Worm (Caenorhabditis elegans) whole organism, L1 larva: Measurements from ENCODE around the gene C37C3.18.

Experiments
- ama-1 ChIP-seq: fragments of 150-350 bp; optimal IDR thresholded peaks from 2 replicates; lab custom pipeline; 2014
- dpl-1 ChIP-seq, 3 experiments: fragments of 150-350 bp in 2 of 3; sonication (generic microtip) in 1 of 3; optimal IDR thresholded peaks; 2 replicates each; lab custom pipeline; 2014 to 2017; ENCODE audit warnings: missing biosample characterization in 3 of 3, missing genetic modification characterization in 3 of 3, missing genetic modification reagents in 3 of 3
- fos-1 ChIP-seq: fragments of 150-350 bp; optimal IDR thresholded peaks from 2 replicates; lab custom pipeline; 2014; ENCODE audit warnings: missing biosample characterization, missing genetic modification characterization
- lin-39 ChIP-seq: fragments of 150-350 bp; optimal IDR thresholded peaks from 2 replicates; lab custom pipeline; 2014; ENCODE audit warnings: missing biosample characterization, missing genetic modification reagents, missing genetic modification characterization
- nhr-77 ChIP-seq: fragments of 150-350 bp; optimal IDR thresholded peaks from 2 replicates; lab custom pipeline; 2014; ENCODE audit warnings: missing biosample characterization, missing genetic modification characterization
- snpc-4 ChIP-seq: fragments of 150-350 bp; optimal IDR thresholded peaks from 2 replicates; lab custom pipeline; 2014; ENCODE audit warnings: missing biosample characterization, missing genetic modification characterization

ce11 chrV:7814601-7815000, 40.2 kb upstream of the C37C3.18 start, which contains the start of gene ZK742.6:
- TF ChIP-seq fos-1 (no peak), ama-1 (lab: Kevin White, UChicago) (no peak), lin-39 (tag; lab: Kevin White, UChicago) (no peak), nhr-77 (no peak), dpl-1 (GFP tag; optimal IDR thresholded peaks at IDR 0.05; lab: Kevin White, UChicago) (no peak), snpc-4 (tag; lab: Kevin White, UChicago) (no peak)
